Worm (Caenorhabditis elegans) whole organism, L4/young adult: ENCODE data around the gene dyf-2.

Experiments
- W03F9.2 ChIP-seq: fragments of 150-350 bp; optimal IDR thresholded peaks from 2 replicates; lab custom pipeline; 2014; ENCODE audit warnings: missing biosample characterization, missing genetic modification characterization
- him-1 ChIP-seq: sonication (generic microtip); optimal IDR thresholded peaks from 2 replicates; lab custom pipeline; 2016; ENCODE audit warnings: missing genotype, missing genetic modification reagents, missing genetic modification characterization, missing compliant biosample characterization

DNA sequence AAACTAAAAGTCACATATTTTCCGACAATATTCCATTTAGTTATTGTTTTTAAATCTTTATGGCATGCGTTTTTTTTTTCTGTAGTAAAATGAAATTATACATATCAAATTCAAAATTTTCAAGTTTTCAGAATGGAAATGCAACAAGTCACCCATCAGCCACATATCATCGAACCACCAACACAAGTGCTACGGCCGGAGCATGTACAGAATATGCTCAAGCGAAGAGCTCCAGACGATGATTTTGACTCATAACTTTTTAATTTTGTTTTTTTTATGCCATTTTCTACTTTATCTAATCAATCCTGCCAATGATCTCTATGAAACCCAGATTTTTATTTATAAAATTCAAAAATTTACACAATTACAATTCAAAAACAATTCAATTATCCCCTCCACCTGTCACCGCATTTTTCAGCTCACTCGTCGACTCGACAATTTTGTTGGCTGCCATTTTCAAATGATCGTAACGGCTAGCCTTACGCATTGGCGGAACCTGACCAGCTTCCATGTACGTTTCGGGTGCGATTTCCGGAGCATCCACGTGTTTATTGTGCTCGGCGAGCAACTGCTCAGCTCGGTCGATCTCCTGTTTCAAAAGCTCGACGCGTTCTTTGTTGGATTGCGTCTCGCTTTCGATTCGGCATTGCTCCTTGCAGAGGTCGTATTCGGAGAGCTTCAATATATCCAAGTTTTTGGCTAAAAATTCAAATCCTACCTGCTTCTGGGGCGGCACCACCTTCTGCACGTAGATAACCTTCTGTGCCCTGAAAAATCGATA is 60.4 kb downstream of the dyf-2 start:
- no peak for TF ChIP-seq him-1 (tag; lab: Kevin White, UChicago)
- TF ChIP-seq W03F9.2 (tag; lab: Kevin White, UChicago), result no peak
